Worm (Caenorhabditis elegans): Measurements from ENCODE around the gene ZC53.2.

DNA sequence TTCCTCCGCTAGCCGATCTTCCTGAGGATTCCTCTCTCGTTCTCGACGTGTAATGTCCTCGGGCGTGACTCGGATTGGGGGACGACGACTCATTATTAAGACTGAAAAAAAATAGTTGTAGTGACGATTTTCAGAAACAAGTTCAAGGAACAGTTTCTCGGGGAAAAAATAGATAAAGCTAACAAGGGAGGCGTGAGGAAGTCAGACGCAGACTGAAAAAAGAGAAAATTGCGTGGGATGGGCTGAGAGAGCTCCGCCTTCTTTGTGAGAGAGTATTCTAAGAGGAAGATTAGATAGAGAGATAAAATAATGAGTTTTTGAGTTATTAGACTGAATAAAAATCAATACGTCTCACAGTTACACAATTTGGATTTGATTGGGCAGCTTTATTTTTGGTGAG lies 10.8 kb downstream of the ZC53.2 start, which contains the start of gene ZC53.1:
- TF ChIP-seq ztf-29 (GFP tag; IDR thresholded peaks at IDR 0.05) (no peak), ztf-23 (GFP tag; IDR thresholded peaks at IDR 0.05) (no peak), ref-1 (GFP tag; conservative IDR thresholded peaks at IDR 0.05) (no peak), flt-1 (GFP tag; IDR thresholded peaks at IDR 0.05) (no peak), T22C8.4 (GFP tag; IDR thresholded peaks at IDR 0.05) (no peak), cog-1 (tag; optimal IDR thresholded peaks at IDR 0.05) (no peak), klf-2 (GFP tag; conservative IDR thresholded peaks at IDR 0.05) (no peak), med-1 (GFP tag; optimal IDR thresholded peaks at IDR 0.05; ENCODE audit: insufficient read depth) (no peak), tab-1 (GFP tag; IDR thresholded peaks at IDR 0.05) (no peak)

Data from whole organism, midembryonic.